Worm (Caenorhabditis elegans) whole organism, late embryonic: ENCODE measurements around the gene srlf-37.

Source experiments
- C08G9.2 ChIP-seq: sonication (generic microtip); optimal IDR thresholded peaks from 2 replicates; lab custom pipeline; 2016; ENCODE audit warnings: mild to moderate bottlenecking, missing genetic modification characterization, moderate library complexity, missing compliant biosample characterization
- F13H6.1 ChIP-seq: sonication (generic microtip); optimal IDR thresholded peaks from 2 replicates; lab custom pipeline; 2016; ENCODE audit warnings: missing genetic modification characterization, missing compliant biosample characterization
- T23F11.4 ChIP-seq: fragments of 200-800 bp; sonication (Bioruptor generic); optimal IDR thresholded peaks from 2 replicates; lab custom pipeline; 2018; ENCODE audit warnings: mild to moderate bottlenecking, missing genetic modification characterization, missing compliant biosample characterization
- Y22D7AL.16 ChIP-seq: sonication (generic microtip); optimal IDR thresholded peaks from 2 replicates; lab custom pipeline; 2016; ENCODE audit warnings: missing genetic modification characterization, missing compliant biosample characterization
- ahr-1 ChIP-seq: sonication (generic microtip); optimal IDR thresholded peaks from 2 replicates; lab custom pipeline; 2016; ENCODE audit warnings: missing genetic modification characterization, missing compliant biosample characterization
- ceh-14 ChIP-seq: sonication (generic microtip); optimal IDR thresholded peaks from 2 replicates; lab custom pipeline; 2016; ENCODE audit warnings: missing genotype, missing genetic modification characterization, missing compliant biosample characterization
- ceh-18 ChIP-seq: sonication (generic microtip); optimal IDR thresholded peaks from 2 replicates; lab custom pipeline; 2016; ENCODE audit warnings: missing genetic modification characterization, missing compliant biosample characterization
- ceh-24 ChIP-seq: sonication (generic microtip); optimal IDR thresholded peaks from 2 replicates; lab custom pipeline; 2016; ENCODE audit warnings: mild to moderate bottlenecking, missing genetic modification characterization, missing compliant biosample characterization
- ceh-31 ChIP-seq: sonication (generic microtip); optimal IDR thresholded peaks from 2 replicates; lab custom pipeline; 2016; ENCODE audit warnings: missing genetic modification characterization, missing compliant biosample characterization
- ceh-45 ChIP-seq: fragments of 200-800 bp; sonication (Bioruptor generic); IDR thresholded peaks from 2 replicates; pipeline ENCODE4 v1.3.6; 2022; ENCODE audit warnings: missing genetic modification reagents, missing genetic modification characterization, missing compliant biosample characterization
- che-1 ChIP-seq: sonication (generic microtip); optimal IDR thresholded peaks from 2 replicates; lab custom pipeline; 2016; ENCODE audit warnings: mild to moderate bottlenecking, missing genetic modification characterization, missing compliant biosample characterization
- dmd-4 ChIP-seq: sonication (generic microtip); optimal IDR thresholded peaks from 2 replicates; lab custom pipeline; 2016; ENCODE audit warnings: borderline replicate concordance, missing genetic modification characterization, missing compliant biosample characterization
- dve-1 ChIP-seq: sonication (generic microtip); optimal IDR thresholded peaks from 2 replicates; lab custom pipeline; 2017; ENCODE audit warnings: antibody characterized with exemption, mild to moderate bottlenecking, missing genetic modification characterization, missing compliant biosample characterization
- elt-4 ChIP-seq: sonication (generic microtip); optimal IDR thresholded peaks from 2 replicates; lab custom pipeline; 2016; ENCODE audit warnings: missing genetic modification characterization, missing compliant biosample characterization
- eyg-1 ChIP-seq: sonication (generic microtip); optimal IDR thresholded peaks from 2 replicates; lab custom pipeline; 2016; ENCODE audit warnings: missing genotype, missing genetic modification characterization, missing compliant biosample characterization
- fkh-10 ChIP-seq: fragments of 150-350 bp; optimal IDR thresholded peaks from 2 replicates; lab custom pipeline; 2014; ENCODE audit warnings: missing biosample characterization, missing genetic modification reagents, missing genetic modification characterization
- hlh-30 ChIP-seq: sonication (generic microtip); optimal IDR thresholded peaks from 2 replicates; lab custom pipeline; 2017; ENCODE audit warnings: antibody characterized with exemption, missing genetic modification characterization, missing compliant biosample characterization; ENCODE audit not compliant: insufficient read depth
- hlh-6 ChIP-seq: sonication (generic microtip); optimal IDR thresholded peaks from 2 replicates; lab custom pipeline; 2016; ENCODE audit warnings: missing genotype, missing genetic modification characterization, missing compliant biosample characterization
- hlh-8 ChIP-seq: sonication (generic microtip); optimal IDR thresholded peaks from 2 replicates; lab custom pipeline; 2016; ENCODE audit warnings: missing genotype, missing genetic modification characterization, missing compliant biosample characterization
- lim-6 ChIP-seq: sonication (generic microtip); optimal IDR thresholded peaks from 2 replicates; lab custom pipeline; 2016; ENCODE audit warnings: missing genetic modification characterization, missing compliant biosample characterization
- lin-11 ChIP-seq: fragments of 200-800 bp; sonication (Bioruptor generic); optimal IDR thresholded peaks from 2 replicates; lab custom pipeline; 2018; ENCODE audit warnings: mild to moderate bottlenecking, missing genetic modification characterization, missing compliant biosample characterization
- nfya-1 ChIP-seq: sonication (generic microtip); optimal IDR thresholded peaks from 2 replicates; lab custom pipeline; 2017; ENCODE audit warnings: missing genetic modification characterization, mild to moderate bottlenecking, missing compliant biosample characterization, antibody characterized with exemption, moderate library complexity
- nhr-11 ChIP-seq: fragments of 150-350 bp; optimal IDR thresholded peaks from 2 replicates; lab custom pipeline; 2014; ENCODE audit warnings: missing biosample characterization, missing genetic modification characterization
- npax-4 ChIP-seq: sonication (generic microtip); optimal IDR thresholded peaks from 2 replicates; lab custom pipeline; 2016; ENCODE audit warnings: missing genetic modification characterization, missing compliant biosample characterization
- odd-2 ChIP-seq: sonication (generic microtip); optimal IDR thresholded peaks from 2 replicates; lab custom pipeline; 2017; ENCODE audit warnings: antibody characterized with exemption, mild to moderate bottlenecking, missing genetic modification characterization, missing compliant biosample characterization
- pag-3 ChIP-seq: sonication (generic microtip); optimal IDR thresholded peaks from 2 replicates; lab custom pipeline; 2016; ENCODE audit warnings: missing compliant biosample characterization, missing genetic modification characterization, borderline replicate concordance
- pat-9 ChIP-seq: fragments of 200-800 bp; sonication (Bioruptor generic); optimal IDR thresholded peaks from 2 replicates; lab custom pipeline; 2018; ENCODE audit warnings: mild to moderate bottlenecking, missing genetic modification characterization, moderate library complexity, missing compliant biosample characterization
- pax-1 ChIP-seq: fragments of 150-350 bp; optimal IDR thresholded peaks from 2 replicates; lab custom pipeline; 2014; ENCODE audit warnings: missing biosample characterization, missing genetic modification characterization
- pha-4 ChIP-seq: fragments of 150-350 bp; optimal IDR thresholded peaks from 2 replicates; lab custom pipeline; 2018; ENCODE audit warnings: missing biosample characterization, missing genetic modification reagents, missing genetic modification characterization
- pqm-1 ChIP-seq: sonication (generic microtip); optimal IDR thresholded peaks from 2 replicates; lab custom pipeline; 2016; ENCODE audit warnings: missing genetic modification characterization, missing compliant biosample characterization
- ref-2 ChIP-seq: sonication (generic microtip); optimal IDR thresholded peaks from 2 replicates; lab custom pipeline; 2016; ENCODE audit warnings: missing genetic modification characterization, missing compliant biosample characterization
- rnt-1 ChIP-seq: sonication (generic microtip); optimal IDR thresholded peaks from 2 replicates; lab custom pipeline; 2016; ENCODE audit warnings: missing genetic modification characterization, missing compliant biosample characterization
- sox-2 ChIP-seq: fragments of 200-800 bp; sonication (Bioruptor generic); IDR thresholded peaks from 2 replicates; pipeline ENCODE4 v1.3.6; 2022; ENCODE audit warnings: missing genetic modification reagents, missing genetic modification characterization, missing compliant biosample characterization
- ttx-3 ChIP-seq: sonication (generic microtip); optimal IDR thresholded peaks from 2 replicates; lab custom pipeline; 2016; ENCODE audit warnings: missing genetic modification reagents, missing genetic modification characterization, missing compliant biosample characterization
- unc-42 ChIP-seq: sonication (generic microtip); optimal IDR thresholded peaks from 2 replicates; lab custom pipeline; 2016; ENCODE audit warnings: missing genotype, missing genetic modification characterization, missing compliant biosample characterization
- unc-55 ChIP-seq: sonication (generic microtip); optimal IDR thresholded peaks from 2 replicates; lab custom pipeline; 2017; ENCODE audit warnings: missing biosample characterization, missing genetic modification reagents, missing genetic modification characterization
- unc-86 ChIP-seq: sonication (generic microtip); optimal IDR thresholded peaks from 2 replicates; lab custom pipeline; 2016; ENCODE audit warnings: missing genetic modification characterization, missing compliant biosample characterization
- ztf-16 ChIP-seq: sonication (generic microtip); optimal IDR thresholded peaks from 2 replicates; lab custom pipeline; 2017; ENCODE audit warnings: missing genetic modification characterization, missing compliant biosample characterization

srlf-37 gene

ce11 chrV:592959-593358 lies 11.0 kb downstream of the srlf-37 start, which contains the start of gene ZK488.5:
ZK488.5 (plus strand) TSS chrV:593259.
- TF ChIP-seq pat-9, result no peak
- TF ChIP-seq ref-2, result no peak
- no peak for TF ChIP-seq pqm-1 (tag; lab: Kevin White, UChicago)
- no peak for TF ChIP-seq pha-4 (tag; lab: Kevin White, UChicago)
- no peak for TF ChIP-seq pax-1
- TF ChIP-seq unc-55, result no peak
- no peak for TF ChIP-seq ceh-31 (tag; lab: Kevin White, UChicago)
- TF ChIP-seq npax-4 (tag; lab: Kevin White, UChicago), result no peak
- no peak for TF ChIP-seq lin-11 (tag; lab: Kevin White, UChicago)
- no peak for TF ChIP-seq hlh-8 (tag; lab: Kevin White, UChicago)
- no peak for TF ChIP-seq ahr-1 (tag; lab: Kevin White, UChicago)
- TF ChIP-seq ceh-45 (GFP tag; lab: Robert Waterston, UW), result no peak
- TF ChIP-seq rnt-1, result no peak
- no peak for TF ChIP-seq nfya-1 (tag; lab: Kevin White, UChicago)

ce11 chrV:590182-590581 lies 13.8 kb downstream of the srlf-37 start, which contains the start of gene ZK488.6:
ZK488.6 (plus strand) TSS chrV:590482.
- TF ChIP-seq hlh-30 (no peak), F13H6.1 (tag; lab: Kevin White, UChicago) (no peak), ceh-14 (tag; lab: Kevin White, UChicago) (no peak), ref-2 (no peak), T23F11.4 (GFP tag; lab: Kevin White, UChicago) (no peak), ahr-1 (tag; lab: Kevin White, UChicago) (no peak), C08G9.2 (tag; lab: Kevin White, UChicago) (no peak), elt-4 (tag; lab: Kevin White, UChicago) (no peak), fkh-10 (GFP tag; lab: Kevin White, UChicago) (no peak), dve-1 (no peak), ttx-3 (tag; lab: Kevin White, UChicago) (no peak), sox-2 (GFP tag; lab: Robert Waterston, UW) (no peak), hlh-6 (tag; lab: Kevin White, UChicago) (no peak), npax-4 (tag; lab: Kevin White, UChicago) (no peak), Y22D7AL.16 (tag; lab: Kevin White, UChicago) (no peak), lim-6 (tag; lab: Kevin White, UChicago) (no peak), eyg-1 (no peak), odd-2 (tag; lab: Kevin White, UChicago) (no peak)
- TF ChIP-seq, all 69 proteins: peak for 0

ce11 chrV:587818-588217 lies 16.2 kb downstream of the srlf-37 start, which contains the start of gene K06H6.1:
K06H6.1 (plus strand) TSS chrV:588118.
- TF ChIP-seq pag-3 (no peak), ztf-16 (tag; lab: Kevin White, UChicago) (no peak), dmd-4 (tag; lab: Kevin White, UChicago) (no peak), unc-42 (tag; lab: Kevin White, UChicago) (no peak), Y22D7AL.16 (tag; lab: Kevin White, UChicago) (no peak), ceh-18 (tag; lab: Kevin White, UChicago) (no peak), hlh-30 (no peak), odd-2 (tag; lab: Kevin White, UChicago) (no peak), ceh-24 (tag; lab: Kevin White, UChicago) (no peak), che-1 (tag; lab: Kevin White, UChicago) (no peak), nfya-1 (tag; lab: Kevin White, UChicago) (no peak), nhr-11 (tag; lab: Kevin White, UChicago) (no peak), unc-86 (tag; lab: Kevin White, UChicago) (no peak)
